Worm (Caenorhabditis elegans) whole organism, L4 larva: ENCODE data around the gene rnh-1.1.

ENCODE experiments used
- F26F4.8 ChIP-seq: fragments of 200-800 bp; sonication (Bioruptor generic); conservative IDR thresholded peaks from 2 replicates; pipeline ENCODE4 v1.3.6; 2022; ENCODE audit warnings: missing genetic modification characterization, missing compliant biosample characterization
- F44E2.7 ChIP-seq: fragments of 200-800 bp; sonication (Bioruptor generic); IDR thresholded peaks from 2 replicates; pipeline ENCODE4 v2.1.2; 2022; ENCODE audit warnings: missing genetic modification characterization, missing compliant biosample characterization
- aha-1 ChIP-seq: fragments of 150-350 bp; peaks from one replicate; lab custom pipeline; 2014; ENCODE audit warnings: missing biosample characterization, missing genetic modification characterization
- ceh-44 ChIP-seq: fragments of 200-800 bp; sonication (Bioruptor generic); IDR thresholded peaks from 2 replicates; pipeline ENCODE4 v1.3.6; 2022; ENCODE audit warnings: missing genetic modification reagents, missing genetic modification characterization, missing compliant biosample characterization
- ceh-82 ChIP-seq: sonication (generic microtip); optimal IDR thresholded peaks from 2 replicates; lab custom pipeline; 2017; ENCODE audit warnings: missing biosample characterization, missing genetic modification characterization
- lin-39 ChIP-seq: fragments of 150-350 bp; optimal IDR thresholded peaks from 2 replicates; lab custom pipeline; 2014; ENCODE audit warnings: missing biosample characterization, missing genetic modification reagents, missing genetic modification characterization
- lsy-2 ChIP-seq, 2 experiments: fragments of 150-350 bp in 1 of 2; sonication (generic microtip) in 1 of 2; optimal IDR thresholded peaks; 2 replicates each; lab custom pipeline; 2014 to 2017; ENCODE audit warnings: missing biosample characterization in 2 of 2, missing genetic modification characterization in 2 of 2
- nhr-77 ChIP-seq: fragments of 150-350 bp; optimal IDR thresholded peaks from 2 replicates; lab custom pipeline; 2014; ENCODE audit warnings: missing biosample characterization, missing genetic modification characterization
- zfp-2 ChIP-seq: sonication (generic microtip); optimal IDR thresholded peaks from 2 replicates; lab custom pipeline; 2016; ENCODE audit warnings: mild to moderate bottlenecking, missing genetic modification characterization, missing compliant biosample characterization
- ztf-11 ChIP-seq: fragments of 150-350 bp; optimal IDR thresholded peaks from 2 replicates; lab custom pipeline; 2014; ENCODE audit warnings: missing biosample characterization, missing genetic modification characterization

ce11 chrII:7478487-7479234, 46.9 kb upstream of the rnh-1.1 start, which contains the start of the genes aka-1 and ubc-6:
- TF ChIP-seq F44E2.7 (GFP tag; lab: Robert Waterston, UW) (0 out of 2 replicates have a peak, but pooled peaks have one; percentile 24), lsy-2 (tag; optimal IDR thresholded peaks at IDR 0.05; lab: Kevin White, UChicago) (peak; percentile 72 to 86), nhr-77 (tag; lab: Kevin White, UChicago) (peak; percentile 61), F26F4.8 (GFP tag; lab: Robert Waterston, UW) (no peak), lin-39 (no peak), ceh-82 (no peak), ztf-11 (tag; lab: Kevin White, UChicago) (no peak), aha-1 (tag; lab: Kevin White, UChicago) (peak; percentile 44), zfp-2 (tag; lab: Kevin White, UChicago) (peak; percentile 60), ceh-44 (GFP tag; lab: Robert Waterston, UW) (peak; percentile 88)
